Fruit fly (Drosophila melanogaster): ENCODE data around the gene SNRPG.

The SNRPG gene

dm6 chrX:16637594-16638485, 2.4 kb downstream of the SNRPG start, which contains the start of gene RpS19a:
TSS of gene RpS19a (plus strand) at chrX:16637894.
- peak; percentile 89 for TF ChIP-seq CG17801 (GFP tag; optimal IDR thresholded peaks at IDR 0.05; ENCODE audit: partially characterized antibody)

dm6 chrX:16637106-16637590, 3.1 kb downstream of the SNRPG start, which contains the start of gene Rok:
TSS of gene Rok (minus strand) at chrX:16637414.
- no peak for TF ChIP-seq CG17801 (GFP tag; optimal IDR thresholded peaks at IDR 0.05; ENCODE audit: partially characterized antibody)

- no peak for TF ChIP-seq CG17801 (GFP tag; optimal IDR thresholded peaks at IDR 0.05; ENCODE audit: partially characterized antibody)
Observed at dm6 chrX:16633181-16633957, 6.8 kb downstream of the SNRPG start.

- TF ChIP-seq CG17801 (GFP tag; optimal IDR thresholded peaks at IDR 0.05; ENCODE audit: partially characterized antibody) = no peak
Observed at dm6 chrX:16632135-16632534, 8.1 kb downstream of the SNRPG start, which contains the start of gene CG9777. TSS of gene CG9777 (minus strand) at chrX:16632235.

- no peak for TF ChIP-seq CG17801 (GFP tag; optimal IDR thresholded peaks at IDR 0.05; ENCODE audit: partially characterized antibody)
Observed at dm6 chrX:16624519-16624918, 15.7 kb downstream of the SNRPG start.

dm6 chrX:16623524-16623923, 16.7 kb downstream of the SNRPG start:
- no peak for TF ChIP-seq CG17801 (GFP tag; optimal IDR thresholded peaks at IDR 0.05; ENCODE audit: partially characterized antibody)

dm6 chrX:16621462-16621861, 18.8 kb downstream of the SNRPG start, which contains the start of gene CG9782:
TSS of gene CG9782 (minus strand) at chrX:16621589.
- no peak for TF ChIP-seq CG17801 (GFP tag; optimal IDR thresholded peaks at IDR 0.05; ENCODE audit: partially characterized antibody)

- TF ChIP-seq CG17801 (GFP tag; optimal IDR thresholded peaks at IDR 0.05; ENCODE audit: partially characterized antibody) = no peak
Observed at dm6 chrX:16618724-16619123, 21.5 kb downstream of the SNRPG start.

- TF ChIP-seq CG17801 (GFP tag; optimal IDR thresholded peaks at IDR 0.05; ENCODE audit: partially characterized antibody) = no peak
Observed at dm6 chrX:16616773-16617738, 23.2 kb downstream of the SNRPG start.

dm6 chrX:16610601-16611058, 29.6 kb downstream of the SNRPG start, which contains the start of gene mbt:
TSS of gene mbt (plus strand) at chrX:16610685.
- peak; percentile 7 for TF ChIP-seq CG17801 (GFP tag; optimal IDR thresholded peaks at IDR 0.05; ENCODE audit: partially characterized antibody)

dm6 chrX:16607828-16608227, 32.4 kb downstream of the SNRPG start:
- TF ChIP-seq CG17801 (GFP tag; optimal IDR thresholded peaks at IDR 0.05; ENCODE audit: partially characterized antibody) = no peak

- TF ChIP-seq CG17801 (GFP tag; optimal IDR thresholded peaks at IDR 0.05; ENCODE audit: partially characterized antibody) = no peak
Observed at dm6 chrX:16599770-16600169, 40.4 kb downstream of the SNRPG start.

- TF ChIP-seq CG17801 (GFP tag; optimal IDR thresholded peaks at IDR 0.05; ENCODE audit: partially characterized antibody) = peak; percentile 60
Observed at dm6 chrX:16598978-16599664, 41.1 kb downstream of the SNRPG start, which contains the start of the genes CG9784 and Nup153. TSS of gene CG9784 (minus strand) at chrX:16599215. TSS of gene Nup153 (plus strand) at chrX:16599241.
